Fruit fly (Drosophila melanogaster) whole organism, embryonic: ENCODE results near the gene beag.

ENCODE experiments used
- Bgb ChIP-seq: fragments of 200-800 bp; sonication (Bioruptor generic); IDR thresholded peaks from 2 replicates; pipeline ENCODE4 v1.3.6; 2022; ENCODE audit warnings: missing biosample characterization, missing genetic modification characterization; ENCODE audit not compliant: partially characterized antibody
- CG1024 ChIP-seq: fragments of 200-800 bp; sonication (Bioruptor generic); IDR thresholded peaks from 2 replicates; pipeline ENCODE4 v1.3.6; 2022; ENCODE audit warnings: missing biosample characterization, missing genetic modification characterization
- CG10267 ChIP-seq: fragments of 200-800 bp; sonication (Bioruptor generic); optimal IDR thresholded peaks from 2 replicates; lab custom pipeline; 2018; ENCODE audit warnings: missing biosample characterization, mild to moderate bottlenecking, missing genetic modification characterization, moderate library complexity
- CG10462 ChIP-seq: fragments of 200-800 bp; sonication (Bioruptor generic); optimal IDR thresholded peaks from 2 replicates; lab custom pipeline; 2016; ENCODE audit warnings: missing biosample characterization, missing genetic modification characterization
- CG11696 ChIP-seq: fragments of 200-800 bp; sonication (Bioruptor generic); IDR thresholded peaks from 2 replicates; pipeline ENCODE4 v1.3.6; 2022; ENCODE audit warnings: missing biosample characterization, missing genetic modification characterization
- CG15073 ChIP-seq: fragments of 200-800 bp; sonication (Bioruptor generic); optimal IDR thresholded peaks from 2 replicates; lab custom pipeline; 2016; ENCODE audit warnings: missing biosample characterization, missing genetic modification characterization
- CG15479 ChIP-seq: fragments of 200-800 bp; sonication (Bioruptor generic); optimal IDR thresholded peaks from 3 replicates; lab custom pipeline; 2019; ENCODE audit warnings: missing biosample characterization, mild to moderate bottlenecking, missing genetic modification characterization, moderate library complexity
- CG15601 ChIP-seq: fragments of 200-800 bp; sonication (Bioruptor generic); optimal IDR thresholded peaks from 3 replicates; lab custom pipeline; 2019; ENCODE audit warnings: missing biosample characterization, mild to moderate bottlenecking, missing genetic modification characterization, moderate library complexity
- CG31224 ChIP-seq: fragments of 200-800 bp; sonication (Bioruptor generic); IDR thresholded peaks from 2 replicates; pipeline ENCODE4 v1.3.6; 2022; ENCODE audit warnings: missing biosample characterization, missing genetic modification characterization
- CG4282 ChIP-seq: fragments of 200-800 bp; sonication (Bioruptor generic); optimal IDR thresholded peaks from 2 replicates; lab custom pipeline; 2016; ENCODE audit warnings: missing biosample characterization, missing genetic modification characterization
- CG4820 ChIP-seq: fragments of 200-800 bp; sonication (Bioruptor generic); optimal IDR thresholded peaks from 3 replicates; lab custom pipeline; 2016; ENCODE audit warnings: missing biosample characterization, missing genetic modification characterization
- CG5180 ChIP-seq: fragments of 200-800 bp; sonication (Bioruptor generic); optimal IDR thresholded peaks from 3 replicates; lab custom pipeline; 2017; ENCODE audit warnings: missing biosample characterization, missing genetic modification characterization, mild to moderate bottlenecking, moderate library complexity, missing genetic modification reagents
- CG6272 ChIP-seq: fragments of 200-800 bp; sonication (Bioruptor generic); IDR thresholded peaks from 2 replicates; pipeline ENCODE4 v1.3.6; 2022; ENCODE audit warnings: missing biosample characterization, missing genetic modification characterization
- CG6654 ChIP-seq: fragments of 200-800 bp; sonication (Bioruptor generic); optimal IDR thresholded peaks from 2 replicates; lab custom pipeline; 2017; ENCODE audit warnings: missing biosample characterization, mild to moderate bottlenecking, missing genetic modification characterization
- CG6813 ChIP-seq: fragments of 200-800 bp; sonication (Bioruptor generic); optimal IDR thresholded peaks from 2 replicates; lab custom pipeline; 2017; ENCODE audit warnings: missing biosample characterization, missing genetic modification characterization, mild to moderate bottlenecking, moderate library complexity, missing genetic modification reagents
- CG7839 ChIP-seq: fragments of 200-800 bp; sonication (Bioruptor generic); optimal IDR thresholded peaks from 3 replicates; lab custom pipeline; 2018; ENCODE audit warnings: missing biosample characterization, mild to moderate bottlenecking, missing genetic modification characterization, moderate library complexity
- CG8478 ChIP-seq: fragments of >200 bp; optimal IDR thresholded peaks from 2 replicates; lab custom pipeline; 2018
- CG8765 ChIP-seq: fragments of 200-800 bp; sonication (Bioruptor generic); IDR thresholded peaks from 2 replicates; pipeline ENCODE4 v1.3.6; 2022; ENCODE audit warnings: missing biosample characterization, missing genetic modification characterization
- Dref ChIP-seq: fragments of 200-800 bp; sonication (Bioruptor generic); IDR thresholded peaks from 2 replicates; pipeline ENCODE4 v1.3.6; 2022; ENCODE audit warnings: missing biosample characterization, missing genetic modification characterization
- Drgx ChIP-seq: fragments of 200-800 bp; sonication (Bioruptor generic); IDR thresholded peaks from 2 replicates; pipeline ENCODE4 v1.3.6; 2022; ENCODE audit warnings: missing biosample characterization, missing genetic modification characterization
- E2f1 ChIP-seq: fragments of 200-800 bp; sonication (Bioruptor generic); IDR thresholded peaks from 2 replicates; pipeline ENCODE4 v1.3.6; 2022; ENCODE audit warnings: missing biosample characterization, missing genetic modification characterization
- H2.0 ChIP-seq: fragments of 200-800 bp; sonication (Bioruptor generic); IDR thresholded peaks from 2 replicates; pipeline ENCODE4 v1.3.6; 2022; ENCODE audit warnings: missing biosample characterization, missing genetic modification characterization
- Mad ChIP-seq: fragments of 200-800 bp; sonication (Bioruptor generic); optimal IDR thresholded peaks from 2 replicates; lab custom pipeline; 2016; ENCODE audit warnings: missing biosample characterization, missing genetic modification characterization
- Oli ChIP-seq: fragments of 200-800 bp; sonication (Bioruptor generic); optimal IDR thresholded peaks from 2 replicates; lab custom pipeline; 2018; ENCODE audit warnings: missing biosample characterization, mild to moderate bottlenecking, missing genetic modification characterization, moderate library complexity
- PHDP ChIP-seq: fragments of 200-800 bp; sonication (Bioruptor generic); optimal IDR thresholded peaks from 3 replicates; lab custom pipeline; 2018; ENCODE audit warnings: missing biosample characterization, mild to moderate bottlenecking, missing genetic modification characterization, moderate library complexity
- Ptx1 ChIP-seq: fragments of 200-800 bp; sonication (Bioruptor generic); IDR thresholded peaks from 2 replicates; pipeline ENCODE4 v1.3.6; 2022; ENCODE audit warnings: missing biosample characterization, missing genetic modification characterization
- Sox100B ChIP-seq: fragments of 200-800 bp; sonication (Bioruptor generic); optimal IDR thresholded peaks from 3 replicates; lab custom pipeline; 2018; ENCODE audit warnings: missing biosample characterization, mild to moderate bottlenecking, missing genetic modification characterization
- TFAM ChIP-seq: fragments of 200-800 bp; sonication (Bioruptor generic); optimal IDR thresholded peaks from 2 replicates; lab custom pipeline; 2017; ENCODE audit warnings: missing biosample characterization, missing genetic modification characterization, inconsistent platforms
- Tbp ChIP-seq: fragments of >200 bp; optimal IDR thresholded peaks from 2 replicates; lab custom pipeline; 2018; ENCODE audit warnings: missing biosample characterization, missing genetic modification characterization
- Xbp1 ChIP-seq: fragments of 200-800 bp; sonication (Bioruptor generic); optimal IDR thresholded peaks from 3 replicates; lab custom pipeline; 2016; ENCODE audit warnings: missing biosample characterization, mild to moderate bottlenecking, missing genetic modification characterization
- aop ChIP-seq: fragments of 200-800 bp; sonication (Bioruptor generic); IDR thresholded peaks from 2 replicates; pipeline ENCODE4 v1.3.6; 2022; ENCODE audit warnings: missing biosample characterization, missing genetic modification characterization
- bsh ChIP-seq, 2 experiments: fragments of 200-800 bp; sonication (Bioruptor generic); optimal IDR thresholded peaks; 2 replicates each; lab custom pipeline; 2017 to 2018; ENCODE audit warnings: mild to moderate bottlenecking in 2 of 2, missing biosample characterization in 2 of 2, missing genetic modification characterization in 2 of 2, moderate library complexity in 1 of 2
- cato ChIP-seq: fragments of 200-800 bp; sonication (Bioruptor generic); optimal IDR thresholded peaks from 2 replicates; lab custom pipeline; 2016; ENCODE audit warnings: missing biosample characterization, missing genetic modification characterization, borderline replicate concordance
- chn ChIP-seq: fragments of 200-800 bp; sonication (Bioruptor generic); optimal IDR thresholded peaks from 2 replicates; lab custom pipeline; 2016; ENCODE audit warnings: missing biosample characterization, missing genetic modification characterization
- da ChIP-seq: fragments of 200-800 bp; sonication (Bioruptor generic); optimal IDR thresholded peaks from 2 replicates; lab custom pipeline; 2016; ENCODE audit warnings: missing biosample characterization, missing genetic modification characterization
- dmrt11E ChIP-seq: fragments of 200-800 bp; sonication (Bioruptor generic); optimal IDR thresholded peaks from 3 replicates; lab custom pipeline; 2018; ENCODE audit warnings: missing biosample characterization, mild to moderate bottlenecking, missing genetic modification characterization, moderate library complexity
- hth ChIP-seq: fragments of >200 bp; optimal IDR thresholded peaks from 2 replicates; lab custom pipeline; 2017; ENCODE audit warnings: inconsistent platforms
- ken ChIP-seq: fragments of 200-800 bp; sonication (Bioruptor generic); IDR thresholded peaks from 3 replicates; pipeline ENCODE4 v1.3.6; 2022; ENCODE audit warnings: missing biosample characterization, missing genetic modification characterization
- maf-S ChIP-seq: fragments of 200-800 bp; sonication (Bioruptor generic); optimal IDR thresholded peaks from 2 replicates; lab custom pipeline; 2016; ENCODE audit warnings: missing biosample characterization, missing genetic modification characterization
- mirr ChIP-seq: fragments of 200-800 bp; sonication (Bioruptor generic); optimal IDR thresholded peaks from 3 replicates; lab custom pipeline; 2018; ENCODE audit warnings: missing biosample characterization, mild to moderate bottlenecking, missing genetic modification characterization
- nau ChIP-seq: fragments of 200-800 bp; sonication (Bioruptor generic); optimal IDR thresholded peaks from 3 replicates; lab custom pipeline; 2017; ENCODE audit warnings: missing biosample characterization, mild to moderate bottlenecking, missing genetic modification characterization, missing genetic modification reagents
- pfk ChIP-seq: fragments of 200-800 bp; sonication (Bioruptor generic); optimal IDR thresholded peaks from 2 replicates; lab custom pipeline; 2018; ENCODE audit warnings: missing biosample characterization, mild to moderate bottlenecking, missing genetic modification characterization, moderate library complexity
- pnt ChIP-seq: fragments of 200-800 bp; sonication (Bioruptor generic); optimal IDR thresholded peaks from 3 replicates; lab custom pipeline; 2016; ENCODE audit warnings: missing biosample characterization, missing genetic modification characterization
- salm ChIP-seq: fragments of 200-800 bp; sonication (Bioruptor generic); optimal IDR thresholded peaks from 2 replicates; lab custom pipeline; 2018; ENCODE audit warnings: missing biosample characterization, mild to moderate bottlenecking, missing genetic modification characterization
- sd ChIP-seq: fragments of 200-800 bp; sonication (Bioruptor generic); optimal IDR thresholded peaks from 3 replicates; lab custom pipeline; 2018; ENCODE audit warnings: missing biosample characterization, mild to moderate bottlenecking, missing genetic modification characterization, moderate library complexity
- sr ChIP-seq: fragments of 200-800 bp; sonication (Bioruptor generic); IDR thresholded peaks from 3 replicates; pipeline ENCODE4 v1.3.6; 2022; ENCODE audit warnings: missing biosample characterization, missing genetic modification characterization
- tin ChIP-seq: fragments of 200-800 bp; sonication (Bioruptor generic); optimal IDR thresholded peaks from 3 replicates; lab custom pipeline; 2016; ENCODE audit warnings: missing biosample characterization, missing genetic modification characterization
- tup ChIP-seq: fragments of 200-800 bp; sonication (Bioruptor generic); optimal IDR thresholded peaks from 2 replicates; lab custom pipeline; 2016; ENCODE audit warnings: missing biosample characterization, mild to moderate bottlenecking, missing genetic modification characterization, moderate library complexity
- usp ChIP-seq: fragments of >200 bp; optimal IDR thresholded peaks from 2 replicates; lab custom pipeline; 2017; ENCODE audit warnings: missing biosample characterization, missing genetic modification characterization
- vnd ChIP-seq: fragments of 200-800 bp; sonication (Bioruptor generic); IDR thresholded peaks from 3 replicates; pipeline ENCODE4 v1.3.6; 2022; ENCODE audit warnings: missing biosample characterization, missing genetic modification characterization; ENCODE audit not compliant: partially characterized antibody
- z ChIP-seq: fragments of 200-800 bp; sonication (Bioruptor generic); IDR thresholded peaks from 3 replicates; pipeline ENCODE4 v1.3.6; 2022; ENCODE audit warnings: missing biosample characterization, missing genetic modification characterization

The beag gene

dm6 chr3R:9031797-9032418 lies 33.0 kb downstream of the beag start (continued):
- TF ChIP-seq CG8478 (no peak), hth (lab: Kevin White, UChicago) (no peak), H2.0 (GFP tag; lab: Robert Waterston, UW) (peak; percentile 91), CG6654 (GFP tag; lab: Kevin White, UChicago) (peak; percentile 60), CG6272 (GFP tag; lab: Robert Waterston, UW) (peak; percentile 80), Mad (peak; percentile 77), chn (peak; percentile 85), Drgx (GFP tag; lab: Robert Waterston, UW) (peak; percentile 99), mirr (GFP tag; lab: Kevin White, UChicago) (no peak), sr (GFP tag; lab: Robert Waterston, UW) (peak; percentile 83), Dref (GFP tag; lab: Robert Waterston, UW) (no peak), z (GFP tag; lab: Robert Waterston, UW) (no peak), Oli (peak; percentile 91), tup (GFP tag; lab: Kevin White, UChicago) (peak; percentile 83), PHDP (tag; lab: Kevin White, UChicago) (peak; percentile 88), CG31224 (GFP tag; lab: Robert Waterston, UW) (peak; percentile 80), CG8765 (GFP tag; lab: Robert Waterston, UW) (peak; percentile 47; the same call in 1 of the 2 replicates), ken (GFP tag; lab: Robert Waterston, UW) (peak; percentile 90), Ptx1 (peak; percentile 94), CG6813 (GFP tag; lab: Kevin White, UChicago) (peak; percentile 83), da (GFP tag; lab: Kevin White, UChicago) (no peak), CG7839 (tag; lab: Kevin White, UChicago) (peak; percentile 86), pnt (GFP tag; lab: Kevin White, UChicago) (peak; percentile 80), Tbp (no peak), dmrt11E (tag; lab: Kevin White, UChicago) (peak; percentile 60), vnd (no peak), tin (GFP tag; lab: Kevin White, UChicago) (peak; percentile 86), CG10462 (GFP tag; lab: Kevin White, UChicago) (peak; percentile 63), bsh (GFP tag; optimal IDR thresholded peaks at IDR 0.05; lab: Kevin White, UChicago) (peak; percentile 89 to 99), Sox100B (GFP tag; lab: Kevin White, UChicago) (peak; percentile 87), CG4820 (GFP tag; lab: Kevin White, UChicago) (peak; percentile 83), usp (GFP tag; lab: Kevin White, UChicago) (no peak), CG1024 (GFP tag; lab: Robert Waterston, UW) (peak; percentile 82), E2f1 (peak; percentile 86), CG4282 (GFP tag; lab: Kevin White, UChicago) (peak; percentile 52), sd (peak; percentile 57), aop (GFP tag; lab: Robert Waterston, UW) (peak; percentile 62; the same call in 1 of the 2 replicates), Xbp1 (GFP tag; lab: Kevin White, UChicago) (peak; percentile 86), nau (GFP tag; lab: Kevin White, UChicago) (peak; percentile 80), pfk (GFP tag; lab: Kevin White, UChicago) (no peak), cato (GFP tag; lab: Kevin White, UChicago) (peak; percentile 58), CG5180 (peak; percentile 59), Bgb (no peak), CG11696 (GFP tag; lab: Robert Waterston, UW) (peak; percentile 98), salm (tag; lab: Kevin White, UChicago) (peak; percentile 85), CG10267 (tag; lab: Kevin White, UChicago) (peak; percentile 79), TFAM (GFP tag; lab: Kevin White, UChicago) (peak; percentile 14), maf-S (GFP tag; lab: Kevin White, UChicago) (peak; percentile 69), CG15479 (GFP tag; lab: Kevin White, UChicago) (no peak), CG15073 (GFP tag; lab: Kevin White, UChicago) (peak; percentile 62), CG15601 (peak; percentile 61)
